Worm (Caenorhabditis elegans) whole organism, L1 larva: ENCODE results near the gene dnc-4.

ENCODE experiments used
- C04F5.9 ChIP-seq: sonication (generic microtip); optimal IDR thresholded peaks from 2 replicates; lab custom pipeline; 2016; ENCODE audit warnings: missing genetic modification characterization, missing compliant biosample characterization
- Y116A8C.19 ChIP-seq: sonication (generic microtip); optimal IDR thresholded peaks from 2 replicates; lab custom pipeline; 2016; ENCODE audit warnings: missing compliant biosample characterization, missing genetic modification characterization, borderline replicate concordance
- aha-1 ChIP-seq: fragments of 150-350 bp; optimal IDR thresholded peaks from 2 replicates; lab custom pipeline; 2014; ENCODE audit warnings: missing biosample characterization, missing genetic modification characterization
- aly-2 ChIP-seq: fragments of 150-350 bp; optimal IDR thresholded peaks from 2 replicates; lab custom pipeline; 2014; ENCODE audit warnings: missing biosample characterization, missing genetic modification characterization
- ceh-63 ChIP-seq: fragments of 200-800 bp; sonication (Bioruptor generic); optimal IDR thresholded peaks from 2 replicates; lab custom pipeline; 2018; ENCODE audit warnings: mild to moderate bottlenecking, missing genetic modification characterization, missing compliant biosample characterization
- ceh-8 ChIP-seq: fragments of 200-800 bp; sonication (Bioruptor generic); optimal IDR thresholded peaks from 2 replicates; lab custom pipeline; 2018; ENCODE audit warnings: mild to moderate bottlenecking, missing genetic modification characterization, moderate library complexity, missing compliant biosample characterization
- ceh-82 ChIP-seq, 3 experiments: fragments of 150-350 bp in 1 of 3; sonication (generic microtip) in 2 of 3; optimal IDR thresholded peaks; 2 replicates each; lab custom pipeline; 2014 to 2017; ENCODE audit warnings: missing biosample characterization in 3 of 3, missing genetic modification characterization in 3 of 3
- ceh-88 ChIP-seq: fragments of 200-800 bp; sonication (Bioruptor generic); IDR thresholded peaks from 2 replicates; pipeline ENCODE4 v1.3.6; 2022; ENCODE audit warnings: missing genetic modification characterization, missing compliant biosample characterization
- efl-1 ChIP-seq, 4 experiments: fragments of 150-350 bp; optimal IDR thresholded peaks in 3 of 4; peaks in 1 of 4; 1 replicate in 1 of 4; 2 replicates in 3 of 4; lab custom pipeline; 2014; ENCODE audit warnings: missing biosample characterization in 2 of 4, missing genetic modification characterization in 2 of 4, missing genetic modification reagents in 2 of 4
- egl-27 ChIP-seq, 2 experiments: fragments of 150-350 bp in 1 of 2; sonication (generic microtip); optimal IDR thresholded peaks; 3 replicates each; lab custom pipeline; 2017 to 2018; ENCODE audit warnings: missing biosample characterization in 2 of 2, missing genetic modification characterization in 2 of 2, missing genetic modification reagents in 2 of 2
- elt-2 ChIP-seq: sonication (generic microtip); optimal IDR thresholded peaks from 2 replicates; lab custom pipeline; 2016; ENCODE audit warnings: missing genetic modification characterization, mild to moderate bottlenecking, inconsistent platforms, missing compliant biosample characterization, missing genetic modification reagents
- ets-5 ChIP-seq: fragments of 200-800 bp; sonication (Bioruptor generic); IDR thresholded peaks from 2 replicates; pipeline ENCODE4 v1.3.6; 2022; ENCODE audit warnings: missing genetic modification characterization, missing compliant biosample characterization
- fkh-10 ChIP-seq: sonication (generic microtip); optimal IDR thresholded peaks from 2 replicates; lab custom pipeline; 2017; ENCODE audit warnings: missing biosample characterization, missing genetic modification reagents, missing genetic modification characterization
- fos-1 ChIP-seq: fragments of 150-350 bp; optimal IDR thresholded peaks from 2 replicates; lab custom pipeline; 2014; ENCODE audit warnings: missing biosample characterization, missing genetic modification characterization
- hlh-17 ChIP-seq: fragments of 200-800 bp; sonication (Bioruptor generic); optimal IDR thresholded peaks from 2 replicates; lab custom pipeline; 2018; ENCODE audit warnings: missing genetic modification characterization, mild to moderate bottlenecking, missing compliant biosample characterization, moderate library complexity, borderline replicate concordance
- hlh-4 ChIP-seq: sonication (generic microtip); optimal IDR thresholded peaks from 2 replicates; lab custom pipeline; 2016; ENCODE audit warnings: mild to moderate bottlenecking, missing genetic modification characterization, missing compliant biosample characterization
- jun-1 ChIP-seq: fragments of 150-350 bp; optimal IDR thresholded peaks from 2 replicates; lab custom pipeline; 2014; ENCODE audit warnings: missing biosample characterization, missing genetic modification reagents, missing genetic modification characterization
- lin-13 ChIP-seq: fragments of 150-350 bp; optimal IDR thresholded peaks from 2 replicates; lab custom pipeline; 2014; ENCODE audit warnings: missing biosample characterization, missing genetic modification reagents, missing genetic modification characterization
- lin-14 ChIP-seq: fragments of 200-800 bp; sonication (Bioruptor generic); optimal IDR thresholded peaks from 2 replicates; lab custom pipeline; 2018; ENCODE audit warnings: mild to moderate bottlenecking, missing genetic modification characterization, moderate library complexity, missing compliant biosample characterization
- lin-35 ChIP-seq, 2 experiments: fragments of 150-350 bp; optimal IDR thresholded peaks; 2 replicates each; lab custom pipeline; 2014; ENCODE audit warnings: missing biosample characterization in 2 of 2, missing genetic modification characterization in 2 of 2, missing genetic modification reagents in 2 of 2
- lin-39 ChIP-seq: fragments of 150-350 bp; optimal IDR thresholded peaks from 2 replicates; lab custom pipeline; 2014; ENCODE audit warnings: missing biosample characterization, missing genetic modification reagents, missing genetic modification characterization
- mab-9 ChIP-seq: fragments of 200-800 bp; sonication (Bioruptor generic); IDR thresholded peaks from 2 replicates; pipeline ENCODE4 v1.3.6; 2022; ENCODE audit warnings: missing genetic modification reagents, missing genetic modification characterization, missing compliant biosample characterization
- mdl-1 ChIP-seq, 2 experiments: fragments of 150-350 bp; optimal IDR thresholded peaks; 2 replicates each; lab custom pipeline; 2014 to 2017; ENCODE audit warnings: missing biosample characterization in 2 of 2, missing genetic modification characterization in 2 of 2, inconsistent platforms in 1 of 2
- mep-1 ChIP-seq: fragments of 150-350 bp; optimal IDR thresholded peaks from 2 replicates; lab custom pipeline; 2014; ENCODE audit warnings: missing biosample characterization, missing genetic modification characterization
- nhr-19 ChIP-seq: fragments of 200-800 bp; sonication (Bioruptor generic); conservative IDR thresholded peaks from 2 replicates; pipeline ENCODE4 v1.3.6; 2022; ENCODE audit warnings: missing genetic modification characterization, missing compliant biosample characterization
- nhr-20 ChIP-seq: sonication (generic microtip); optimal IDR thresholded peaks from 2 replicates; lab custom pipeline; 2016; ENCODE audit warnings: mild to moderate bottlenecking, missing genetic modification characterization, missing compliant biosample characterization
- nhr-71 ChIP-seq: sonication (generic microtip); optimal IDR thresholded peaks from 2 replicates; lab custom pipeline; 2016; ENCODE audit warnings: mild to moderate bottlenecking, missing genetic modification characterization, moderate library complexity, missing compliant biosample characterization
- nhr-76 ChIP-seq: sonication (generic microtip); optimal IDR thresholded peaks from 2 replicates; lab custom pipeline; 2017; ENCODE audit warnings: missing biosample characterization, missing genetic modification characterization
- nhr-90 ChIP-seq: sonication (generic microtip); optimal IDR thresholded peaks from 2 replicates; lab custom pipeline; 2016; ENCODE audit warnings: mild to moderate bottlenecking, missing genetic modification characterization, missing compliant biosample characterization; ENCODE audit not compliant: poor library complexity
- pax-3 ChIP-seq: fragments of 200-800 bp; sonication (Bioruptor generic); optimal IDR thresholded peaks from 2 replicates; lab custom pipeline; 2018; ENCODE audit warnings: mild to moderate bottlenecking, missing genetic modification characterization, moderate library complexity, missing compliant biosample characterization
- rnt-1 ChIP-seq: sonication (generic microtip); optimal IDR thresholded peaks from 2 replicates; lab custom pipeline; 2016; ENCODE audit warnings: mild to moderate bottlenecking, missing genetic modification characterization, moderate library complexity, missing compliant biosample characterization
- skn-1 ChIP-seq: fragments of 150-350 bp; optimal IDR thresholded peaks from 2 replicates; lab custom pipeline; 2014; ENCODE audit warnings: missing biosample characterization, missing genetic modification characterization
- sox-4 ChIP-seq: sonication (generic microtip); optimal IDR thresholded peaks from 2 replicates; lab custom pipeline; 2016; ENCODE audit warnings: missing genetic modification characterization, missing compliant biosample characterization
- sptf-1 ChIP-seq: fragments of 150-350 bp; optimal IDR thresholded peaks from 2 replicates; lab custom pipeline; 2014; ENCODE audit warnings: missing biosample characterization, missing genetic modification characterization
- unc-62 ChIP-seq: fragments of 150-350 bp; optimal IDR thresholded peaks from 2 replicates; lab custom pipeline; 2014; ENCODE audit warnings: missing biosample characterization, missing genetic modification reagents, missing genetic modification characterization
- vab-15 ChIP-seq: sonication (generic microtip); optimal IDR thresholded peaks from 2 replicates; lab custom pipeline; 2017; ENCODE audit warnings: missing genotype, mild to moderate bottlenecking, missing genetic modification characterization, missing compliant biosample characterization
- zag-1 ChIP-seq: fragments of 150-350 bp; optimal IDR thresholded peaks from 2 replicates; lab custom pipeline; 2014; ENCODE audit warnings: missing biosample characterization, missing genetic modification characterization
- ztf-11 ChIP-seq, 2 experiments: sonication (generic microtip); optimal IDR thresholded peaks; 2 replicates each; lab custom pipeline; 2016 to 2017; ENCODE audit warnings: missing genetic modification characterization in 2 of 2, missing biosample characterization in 1 of 2, missing compliant biosample characterization in 1 of 2

The dnc-4 gene

DNA sequence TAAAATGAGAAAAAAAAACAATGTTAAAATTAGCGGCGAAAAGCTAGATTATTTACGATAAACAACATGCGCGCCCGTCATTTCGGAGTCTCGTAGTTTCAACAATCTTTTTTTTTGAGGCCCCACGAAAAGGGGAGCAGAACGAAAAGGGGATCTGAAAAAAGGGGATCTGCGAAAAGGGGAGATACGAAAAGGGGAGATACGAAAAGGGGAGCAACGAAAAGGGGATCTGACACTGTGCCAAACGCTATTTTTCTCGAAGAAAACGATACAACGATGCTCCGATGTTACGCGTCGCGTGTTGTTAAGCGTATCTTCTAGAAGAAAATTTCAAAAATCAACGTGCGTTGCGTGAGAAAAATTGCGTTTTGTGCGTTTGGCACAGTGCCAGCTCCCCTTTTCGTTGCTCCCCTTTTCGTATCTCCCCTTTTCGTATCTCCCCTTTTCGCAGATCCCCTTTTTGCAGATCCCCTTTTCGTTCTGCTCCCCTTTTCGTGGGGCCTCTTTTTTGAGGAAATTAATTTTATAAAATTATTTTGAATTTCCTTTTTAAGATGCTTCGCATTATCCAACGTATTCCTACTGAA is 3.8 kb downstream of the dnc-4 start, which contains the start of gene C26B2.7 (continued):
- TF ChIP-seq hlh-4 (peak; percentile 7), fos-1 (tag; lab: Kevin White, UChicago) (peak; percentile 21), mdl-1 (tag; optimal IDR thresholded peaks at IDR 0.05; lab: Kevin White, UChicago) (peak in 1 of 2 experiments; percentile 52), Y116A8C.19 (tag; lab: Kevin White, UChicago) (peak; percentile 28), elt-2 (tag; lab: Kevin White, UChicago) (peak; percentile 5), mab-9 (peak; percentile 64; the same call in 1 of the 2 replicates), rnt-1 (tag; lab: Kevin White, UChicago) (peak; percentile 95), fkh-10 (peak; percentile 47), jun-1 (tag; lab: Kevin White, UChicago) (peak; percentile 44), efl-1 (optimal IDR thresholded peaks at IDR 0.05; lab: Kevin White, UChicago) (peak; percentile 69 to 82), efl-1 (GFP tag; optimal IDR thresholded peaks at IDR 0.05 in 1 of 2; lab: Kevin White, UChicago) (peak; percentile 83 to 98), ceh-8 (peak; percentile 37), ceh-63 (peak; percentile 54), vab-15 (peak; percentile 76), ztf-11 (tag; optimal IDR thresholded peaks at IDR 0.05; lab: Kevin White, UChicago) (peak in 1 of 2 experiments; percentile 94), pax-3 (tag; lab: Kevin White, UChicago) (peak; percentile 76), ceh-82 (tag; optimal IDR thresholded peaks at IDR 0.05; lab: Kevin White, UChicago) (peak; percentile 47 to 82 (median 50)), nhr-90 (tag; lab: Kevin White, UChicago) (peak; percentile 82), skn-1 (tag; lab: Kevin White, UChicago) (peak; percentile 34), nhr-19 (GFP tag; lab: Robert Waterston, UW) (peak; percentile 85), nhr-71 (peak; percentile 88), lin-13 (peak; percentile 22), ceh-88 (GFP tag; lab: Robert Waterston, UW) (peak; percentile 86), C04F5.9 (tag; lab: Kevin White, UChicago) (peak; percentile 54), nhr-20 (tag; lab: Kevin White, UChicago) (peak; percentile 83), lin-35 (GFP tag; optimal IDR thresholded peaks at IDR 0.05; lab: Kevin White, UChicago) (peak; percentile 76 to 89)

DNA sequence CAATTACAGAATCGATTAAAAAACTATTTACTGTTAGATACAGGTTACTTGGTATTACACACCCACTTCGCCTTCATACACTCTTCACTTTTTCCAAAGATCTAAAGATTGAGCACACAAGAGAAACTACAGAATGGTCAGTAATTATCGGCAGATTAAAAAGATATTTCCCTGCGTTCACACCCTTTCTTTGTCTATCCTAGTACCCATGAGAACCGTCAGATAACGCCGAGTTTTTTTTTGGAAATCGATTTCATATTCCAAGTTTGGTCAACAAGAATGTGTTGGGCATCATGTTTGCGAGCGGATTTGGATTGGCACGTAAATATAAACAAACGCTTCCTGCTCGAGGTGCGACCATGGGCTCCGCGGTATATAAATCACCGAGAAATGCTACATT is 5.8 kb downstream of the dnc-4 start, which contains the start of gene C26B2.8:
Gene C26B2.8 (plus strand): TSS at position 301 of the 400 bp plus-strand sequence.
- no peak for TF ChIP-seq sptf-1 (tag; lab: Kevin White, UChicago)
- no peak for TF ChIP-seq egl-27 (tag; optimal IDR thresholded peaks at IDR 0.05; lab: Kevin White, UChicago)
- TF ChIP-seq lin-14 = no peak
- TF ChIP-seq zag-1 (tag; lab: Kevin White, UChicago) = no peak
- no peak for TF ChIP-seq mdl-1 (tag; optimal IDR thresholded peaks at IDR 0.05; lab: Kevin White, UChicago)
- TF ChIP-seq ets-5 = no peak
- TF ChIP-seq nhr-71 = no peak
- TF ChIP-seq nhr-90 (tag; lab: Kevin White, UChicago) = no peak
- no peak for TF ChIP-seq lin-13
- TF ChIP-seq aha-1 (tag; lab: Kevin White, UChicago) = no peak

DNA sequence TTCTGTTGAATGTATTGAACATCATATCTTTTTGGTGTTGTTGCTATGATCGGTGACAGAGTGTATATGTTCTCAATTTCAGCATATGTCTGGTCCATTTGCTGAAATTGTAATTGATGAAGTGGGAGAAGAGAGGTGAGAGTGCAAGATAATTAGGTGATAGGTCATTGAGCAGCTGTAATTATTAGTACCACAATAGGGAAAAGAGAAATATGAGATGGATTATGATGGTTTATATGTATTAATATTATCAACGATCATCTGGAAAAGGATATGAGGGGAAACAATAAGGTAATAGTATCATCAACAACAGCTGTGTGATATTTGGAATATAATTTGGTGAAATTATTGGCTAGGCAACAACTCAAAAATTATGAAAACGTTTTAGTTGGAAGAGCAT is 7.3 kb downstream of the dnc-4 start, which contains the start of gene Y42H9B.3:
Gene Y42H9B.3 (minus strand): TSS at position 101 of the 400 bp plus-strand sequence.
- TF ChIP-seq mdl-1 (tag; optimal IDR thresholded peaks at IDR 0.05; lab: Kevin White, UChicago) (no peak), ceh-8 (no peak), unc-62 (GFP tag; lab: Kevin White, UChicago) (no peak), ets-5 (no peak), lin-39 (tag; lab: Kevin White, UChicago) (no peak), fos-1 (tag; lab: Kevin White, UChicago) (no peak), hlh-17 (no peak), sox-4 (tag; lab: Kevin White, UChicago) (no peak), mep-1 (tag; lab: Kevin White, UChicago) (no peak), aly-2 (tag; lab: Kevin White, UChicago) (no peak), ztf-11 (tag; optimal IDR thresholded peaks at IDR 0.05; lab: Kevin White, UChicago) (no peak), nhr-76 (tag; lab: Kevin White, UChicago) (no peak)
